Worm (Caenorhabditis elegans) whole organism, L3 larva: ENCODE results near the gene nol-10.

Source experiments
- R02D3.7 ChIP-seq: fragments of 150-350 bp; optimal IDR thresholded peaks from 2 replicates; lab custom pipeline; 2014; ENCODE audit warnings: missing biosample characterization, missing genetic modification characterization
- ZK546.5 ChIP-seq: sonication (generic microtip); optimal IDR thresholded peaks from 2 replicates; lab custom pipeline; 2017; ENCODE audit warnings: missing biosample characterization, missing genetic modification characterization
- aly-2 ChIP-seq: fragments of 150-350 bp; optimal IDR thresholded peaks from 2 replicates; lab custom pipeline; 2014; ENCODE audit warnings: missing biosample characterization, missing genetic modification characterization
- ceh-16 ChIP-seq: sonication (generic microtip); optimal IDR thresholded peaks from 2 replicates; lab custom pipeline; 2017; ENCODE audit warnings: missing biosample characterization, missing genetic modification characterization
- ceh-28 ChIP-seq: fragments of 150-350 bp; optimal IDR thresholded peaks from 2 replicates; lab custom pipeline; 2014; ENCODE audit warnings: missing biosample characterization, missing genetic modification reagents, missing genetic modification characterization
- ceh-9 ChIP-seq: sonication (generic microtip); optimal IDR thresholded peaks from 2 replicates; lab custom pipeline; 2018; ENCODE audit warnings: missing biosample characterization, missing genetic modification characterization
- egl-27 ChIP-seq: sonication (generic microtip); optimal IDR thresholded peaks from 4 replicates; lab custom pipeline; 2017; ENCODE audit warnings: missing biosample characterization, missing genetic modification reagents, missing genetic modification characterization
- egl-5 ChIP-seq: fragments of 150-350 bp; optimal IDR thresholded peaks from 2 replicates; lab custom pipeline; 2017; ENCODE audit warnings: missing biosample characterization, missing genetic modification reagents, missing genetic modification characterization, inconsistent platforms
- elt-3 ChIP-seq, 3 experiments: fragments of 150-350 bp in 1 of 3; sonication (generic microtip) in 2 of 3; optimal IDR thresholded peaks; 2 replicates in 2 of 3; 4 replicates in 1 of 3; lab custom pipeline; 2014 to 2017; ENCODE audit warnings: missing biosample characterization in 3 of 3, missing genetic modification characterization in 3 of 3
- fkh-10 ChIP-seq: sonication (generic microtip); optimal IDR thresholded peaks from 2 replicates; lab custom pipeline; 2017; ENCODE audit warnings: missing biosample characterization, missing genetic modification reagents, missing genetic modification characterization
- fos-1 ChIP-seq: fragments of 150-350 bp; optimal IDR thresholded peaks from 2 replicates; lab custom pipeline; 2014; ENCODE audit warnings: missing biosample characterization, missing genetic modification characterization
- hmg-11 ChIP-seq: sonication (generic microtip); optimal IDR thresholded peaks from 2 replicates; lab custom pipeline; 2016; ENCODE audit warnings: missing genetic modification characterization, missing compliant biosample characterization
- jun-1 ChIP-seq: fragments of 150-350 bp; optimal IDR thresholded peaks from 2 replicates; lab custom pipeline; 2014; ENCODE audit warnings: missing biosample characterization, missing genetic modification reagents, missing genetic modification characterization
- lin-15B ChIP-seq: fragments of 150-350 bp; optimal IDR thresholded peaks from 2 replicates; lab custom pipeline; 2014; ENCODE audit warnings: missing biosample characterization, missing genetic modification characterization
- lin-39 ChIP-seq: fragments of 150-350 bp; optimal IDR thresholded peaks from 2 replicates; lab custom pipeline; 2018; ENCODE audit warnings: missing biosample characterization, missing genetic modification reagents, missing genetic modification characterization
- lsy-12 ChIP-seq: sonication (generic microtip); optimal IDR thresholded peaks from 2 replicates; lab custom pipeline; 2016; ENCODE audit warnings: mild to moderate bottlenecking, missing genetic modification characterization, missing compliant biosample characterization
- mdl-1 ChIP-seq: fragments of 150-350 bp; optimal IDR thresholded peaks from 2 replicates; lab custom pipeline; 2014; ENCODE audit warnings: missing biosample characterization, missing genetic modification characterization
- nfya-1 ChIP-seq: sonication (generic microtip); optimal IDR thresholded peaks from 2 replicates; lab custom pipeline; 2017; ENCODE audit warnings: missing genetic modification characterization, mild to moderate bottlenecking, missing compliant biosample characterization, antibody characterized with exemption, moderate library complexity; ENCODE audit not compliant: insufficient read depth
- nhr-11 ChIP-seq: fragments of 150-350 bp; optimal IDR thresholded peaks from 2 replicates; lab custom pipeline; 2014; ENCODE audit warnings: missing biosample characterization, missing genetic modification characterization
- nhr-237 ChIP-seq: fragments of 150-350 bp; optimal IDR thresholded peaks from 2 replicates; lab custom pipeline; 2014; ENCODE audit warnings: missing biosample characterization, missing genetic modification characterization
- nhr-25 ChIP-seq: sonication (generic microtip); optimal IDR thresholded peaks from 2 replicates; lab custom pipeline; 2017; ENCODE audit warnings: missing biosample characterization, missing genetic modification characterization
- nhr-28 ChIP-seq: fragments of 150-350 bp; optimal IDR thresholded peaks from 2 replicates; lab custom pipeline; 2014; ENCODE audit warnings: missing biosample characterization, missing genetic modification characterization
- nhr-43 ChIP-seq: sonication (generic microtip); optimal IDR thresholded peaks from 2 replicates; lab custom pipeline; 2016; ENCODE audit warnings: mild to moderate bottlenecking, missing genetic modification characterization, missing compliant biosample characterization; ENCODE audit not compliant: poor library complexity, severe bottlenecking
- nhr-67 ChIP-seq: fragments of 150-350 bp; optimal IDR thresholded peaks from 2 replicates; lab custom pipeline; 2014; ENCODE audit warnings: missing biosample characterization, missing genetic modification characterization
- nhr-76 ChIP-seq: fragments of 150-350 bp; sonication (generic microtip); optimal IDR thresholded peaks from 5 replicates; lab custom pipeline; 2014; ENCODE audit warnings: missing biosample characterization, missing genetic modification characterization
- pha-4 ChIP-seq: fragments of 150-350 bp; optimal IDR thresholded peaks from 2 replicates; lab custom pipeline; 2014; ENCODE audit warnings: missing biosample characterization, missing genetic modification reagents, missing genetic modification characterization
- sea-2 ChIP-seq: fragments of 150-350 bp; sonication (generic microtip); optimal IDR thresholded peaks from 4 replicates; lab custom pipeline; 2014; ENCODE audit warnings: missing biosample characterization, missing genetic modification reagents, missing genetic modification characterization
- skn-1 ChIP-seq: fragments of 150-350 bp; optimal IDR thresholded peaks from 2 replicates; lab custom pipeline; 2014; ENCODE audit warnings: missing biosample characterization, missing genetic modification characterization
- snpc-4 ChIP-seq: fragments of 150-350 bp; optimal IDR thresholded peaks from 2 replicates; lab custom pipeline; 2014; ENCODE audit warnings: missing biosample characterization, missing genetic modification characterization
- tbx-2 ChIP-seq: sonication (generic microtip); optimal IDR thresholded peaks from 2 replicates; lab custom pipeline; 2016; ENCODE audit warnings: mild to moderate bottlenecking, missing genetic modification characterization, missing compliant biosample characterization
- unc-39 ChIP-seq: sonication (generic microtip); optimal IDR thresholded peaks from 4 replicates; lab custom pipeline; 2017; ENCODE audit warnings: missing biosample characterization, missing genetic modification characterization
- unc-62 ChIP-seq: fragments of 150-350 bp; sonication (generic microtip); optimal IDR thresholded peaks from 4 replicates; lab custom pipeline; 2014; ENCODE audit warnings: missing biosample characterization, missing genetic modification reagents, missing genetic modification characterization
- zag-1 ChIP-seq: fragments of 150-350 bp; optimal IDR thresholded peaks from 2 replicates; lab custom pipeline; 2014; ENCODE audit warnings: missing biosample characterization, missing genetic modification characterization
- ztf-11 ChIP-seq: fragments of 150-350 bp; optimal IDR thresholded peaks from 2 replicates; lab custom pipeline; 2014; ENCODE audit warnings: missing biosample characterization, missing genetic modification characterization
- ztf-4 ChIP-seq: fragments of 150-350 bp; optimal IDR thresholded peaks from 2 replicates; lab custom pipeline; 2014; ENCODE audit warnings: missing biosample characterization, missing genetic modification characterization

The nol-10 gene

ce11 chrIV:7608111-7608510, 27.7 kb downstream of the nol-10 start:
- TF ChIP-seq nhr-67 (tag; lab: Kevin White, UChicago) (no peak), lin-15B (tag; lab: Kevin White, UChicago) (no peak), ceh-28 (tag; lab: Kevin White, UChicago) (no peak), jun-1 (no peak), skn-1 (tag; lab: Kevin White, UChicago) (no peak), nhr-11 (tag; lab: Kevin White, UChicago) (no peak), ztf-11 (tag; lab: Kevin White, UChicago) (no peak), ztf-4 (tag; lab: Kevin White, UChicago) (no peak), sea-2 (GFP tag; lab: Kevin White, UChicago) (no peak), pha-4 (no peak)
- TF ChIP-seq, all 47 proteins: peak for 0

ce11 chrIV:7611396-7611795, 31.0 kb downstream of the nol-10 start:
- TF ChIP-seq hmg-11 (tag; lab: Kevin White, UChicago), result peak; percentile 12
- no peak for TF ChIP-seq egl-5 (tag; lab: Kevin White, UChicago)
- no peak for TF ChIP-seq aly-2 (tag; lab: Kevin White, UChicago)
- no peak for TF ChIP-seq skn-1 (tag; lab: Kevin White, UChicago)
- no peak for TF ChIP-seq ztf-4 (tag; lab: Kevin White, UChicago)
- TF ChIP-seq ceh-28 (tag; lab: Kevin White, UChicago), result no peak
- TF ChIP-seq fkh-10 (GFP tag; lab: Kevin White, UChicago), result peak; percentile 5
- no peak for TF ChIP-seq mdl-1 (tag; lab: Kevin White, UChicago)
- TF ChIP-seq R02D3.7 (tag; lab: Kevin White, UChicago), result no peak
- no peak for TF ChIP-seq fos-1
- TF ChIP-seq tbx-2 (tag; lab: Kevin White, UChicago), result no peak
- peak; percentile 19 for TF ChIP-seq nfya-1
- TF ChIP-seq nhr-28, result no peak
- TF ChIP-seq ztf-11 (tag; lab: Kevin White, UChicago), result no peak
- no peak for TF ChIP-seq nhr-237 (tag; lab: Kevin White, UChicago)
- TF ChIP-seq lin-39 (tag; lab: Kevin White, UChicago), result peak; percentile 74
- TF ChIP-seq lsy-12 (tag; lab: Kevin White, UChicago), result no peak
- no peak for TF ChIP-seq jun-1

ce11 chrIV:7612523-7612922, 32.1 kb downstream of the nol-10 start:
- TF ChIP-seq egl-27 (tag; lab: Kevin White, UChicago) (no peak), nhr-76 (no peak)
- TF ChIP-seq, all 47 proteins: peak for 0

ce11 chrIV:7619261-7619660, 38.9 kb downstream of the nol-10 start:
- no peak for TF ChIP-seq tbx-2 (tag; lab: Kevin White, UChicago)
- TF ChIP-seq ceh-9 (tag; lab: Kevin White, UChicago), result no peak
- TF ChIP-seq sea-2 (GFP tag; lab: Kevin White, UChicago), result no peak
- TF ChIP-seq nhr-67 (tag; lab: Kevin White, UChicago), result no peak
- TF ChIP-seq fkh-10 (GFP tag; lab: Kevin White, UChicago), result peak; percentile 52
- TF ChIP-seq lin-15B (tag; lab: Kevin White, UChicago), result no peak
- TF ChIP-seq lsy-12 (tag; lab: Kevin White, UChicago), result no peak
- TF ChIP-seq lin-39 (tag; lab: Kevin White, UChicago), result peak; percentile 69
- no peak for TF ChIP-seq egl-5 (tag; lab: Kevin White, UChicago)
- no peak for TF ChIP-seq unc-39
- TF ChIP-seq mdl-1 (tag; lab: Kevin White, UChicago), result no peak
- TF ChIP-seq nfya-1, result peak; percentile 51
- no peak for TF ChIP-seq ceh-16 (tag; lab: Kevin White, UChicago)
- TF ChIP-seq nhr-43 (tag; lab: Kevin White, UChicago), result no peak
- no peak for TF ChIP-seq jun-1
- TF ChIP-seq nhr-237 (tag; lab: Kevin White, UChicago), result no peak
- TF ChIP-seq elt-3 (tag; optimal IDR thresholded peaks at IDR 0.05; lab: Kevin White, UChicago), result no peak
- TF ChIP-seq unc-62 (GFP tag; lab: Kevin White, UChicago), result no peak
- peak; percentile 21 for TF ChIP-seq snpc-4 (tag; lab: Kevin White, UChicago)
- TF ChIP-seq hmg-11 (tag; lab: Kevin White, UChicago), result peak; percentile 14
- TF ChIP-seq aly-2 (tag; lab: Kevin White, UChicago), result no peak
- TF ChIP-seq zag-1, result no peak
- no peak for TF ChIP-seq nhr-25
- no peak for TF ChIP-seq ztf-4 (tag; lab: Kevin White, UChicago)
- no peak for TF ChIP-seq ZK546.5
